Fruit fly (Drosophila melanogaster): ENCODE data around the gene CG2924.

CG2924 gene

DNA sequence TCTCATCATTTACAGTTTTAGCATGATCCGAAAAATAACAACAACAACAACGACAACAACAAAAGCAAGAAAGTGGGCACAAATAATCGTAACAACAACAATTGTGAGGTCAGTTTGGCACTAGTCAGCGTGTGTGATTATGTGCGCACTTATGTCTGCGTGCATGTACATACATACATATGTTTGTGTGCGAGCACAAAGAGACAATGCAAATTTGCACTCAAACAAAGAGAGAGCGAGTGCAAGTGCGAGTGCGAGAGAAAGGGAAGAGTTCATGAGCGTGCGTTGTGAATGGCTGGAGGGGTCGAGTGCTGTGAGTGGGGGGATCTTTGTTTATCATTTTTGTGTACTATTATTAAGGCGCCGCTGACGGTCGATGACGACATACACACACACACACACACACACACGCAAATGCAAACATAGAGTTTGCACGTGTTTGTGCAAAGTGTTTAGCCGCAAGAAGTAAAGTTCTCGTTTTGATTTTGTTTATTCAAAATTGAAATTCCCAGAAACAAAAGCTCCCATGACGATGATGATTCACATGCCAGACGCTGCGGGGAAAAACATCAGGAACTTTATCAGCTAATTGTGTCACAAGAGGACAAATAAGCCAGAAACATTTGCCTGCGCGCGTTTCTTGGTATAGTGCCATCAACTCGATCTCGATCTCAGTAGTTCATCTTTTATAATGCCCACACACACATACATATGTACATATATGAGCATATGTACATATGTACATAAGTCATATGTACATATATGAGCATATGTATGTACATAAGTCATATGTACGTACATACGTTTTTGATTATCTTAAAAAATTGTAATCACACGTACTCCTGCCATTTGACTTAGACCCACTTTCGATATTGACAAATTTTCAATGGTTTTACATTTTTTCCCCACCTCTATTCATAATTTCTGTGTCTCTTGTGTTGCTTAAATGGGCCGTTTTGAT lies 24.2 kb upstream of the CG2924 start (continued):
- TF ChIP-seq bbx (GFP tag; IDR thresholded peaks at IDR 0.05; ENCODE audit: partially characterized antibody) (no peak), CG32767 (GFP tag; IDR thresholded peaks at IDR 0.05) (no peak), seq (GFP tag; IDR thresholded peaks at IDR 0.05) (no peak), hbn (GFP tag; IDR thresholded peaks at IDR 0.05; ENCODE audit: partially characterized antibody) (no peak), abd-A (tag; optimal IDR thresholded peaks at IDR 0.05) (no peak), CG6683 (GFP tag; optimal IDR thresholded peaks at IDR 0.05) (no peak), CG4854 (GFP tag; optimal IDR thresholded peaks at IDR 0.05) (no peak), Opbp (GFP tag; IDR thresholded peaks at IDR 0.05; ENCODE audit: partially characterized antibody) (no peak), yki (optimal IDR thresholded peaks at IDR 0.05) (no peak), Sin3A (optimal IDR thresholded peaks at IDR 0.05) (no peak), Adf1 (GFP tag; IDR thresholded peaks at IDR 0.05) (no peak), Trl (optimal IDR thresholded peaks at IDR 0.05) (peak; percentile 47 to 59), Trl (GFP tag; optimal IDR thresholded peaks at IDR 0.05) (peak; percentile 63), CG8478 (optimal IDR thresholded peaks at IDR 0.05) (no peak), disco-r (GFP tag; optimal IDR thresholded peaks at IDR 0.05) (no peak), chinmo (GFP tag; IDR thresholded peaks at IDR 0.05; ENCODE audit: partially characterized antibody) (peak; percentile 67; the same call in 1 of the 4 replicates), CG30431 (GFP tag; optimal IDR thresholded peaks at IDR 0.05) (no peak), lov (optimal IDR thresholded peaks at IDR 0.05) (no peak), lov (GFP tag; IDR thresholded peaks at IDR 0.05) (0 out of 3 replicates have a peak, but pooled peaks have one; percentile 30), NC2β (GFP tag; optimal IDR thresholded peaks at IDR 0.05) (peak; percentile 19), CG1603 (tag; optimal IDR thresholded peaks at IDR 0.05) (peak; percentile 47), CG8388 (GFP tag; optimal IDR thresholded peaks at IDR 0.05) (no peak), repo (GFP tag; optimal IDR thresholded peaks at IDR 0.05) (no peak), bcd (GFP tag; optimal IDR thresholded peaks at IDR 0.05) (peak; percentile 16), CG12744 (GFP tag; optimal IDR thresholded peaks at IDR 0.05) (no peak), MBD-R2 (GFP tag; IDR thresholded peaks at IDR 0.05) (no peak), MESR4 (GFP tag; optimal IDR thresholded peaks at IDR 0.05) (no peak), CG17568 (GFP tag; optimal IDR thresholded peaks at IDR 0.05) (no peak), Lhr (GFP tag; optimal IDR thresholded peaks at IDR 0.05) (no peak), ranshi (GFP tag; IDR thresholded peaks at IDR 0.05) (no peak), B-H1 (GFP tag; IDR thresholded peaks at IDR 0.05) (no peak), usp (GFP tag; optimal IDR thresholded peaks at IDR 0.05) (no peak), Neu2 (GFP tag; optimal IDR thresholded peaks at IDR 0.05; ENCODE audit: borderline replicate concordance) (no peak), CG2712 (tag; optimal IDR thresholded peaks at IDR 0.05) (no peak), da (GFP tag; optimal IDR thresholded peaks at IDR 0.05) (no peak), rib (GFP tag; IDR thresholded peaks at IDR 0.05) (no peak), Med (GFP tag) (peak; percentile 89), CG4730 (GFP tag; IDR thresholded peaks at IDR 0.05) (no peak), CG7357 (GFP tag; IDR thresholded peaks at IDR 0.05) (no peak), CG14667 (GFP tag; IDR thresholded peaks at IDR 0.05) (no peak), fd96Cb (tag; optimal IDR thresholded peaks at IDR 0.05) (peak; percentile 7), phol (tag; optimal IDR thresholded peaks at IDR 0.05) (no peak), CG15073 (GFP tag; optimal IDR thresholded peaks at IDR 0.05) (no peak), CG17359 (tag; optimal IDR thresholded peaks at IDR 0.05) (peak; percentile 30), CG7786 (GFP tag; optimal IDR thresholded peaks at IDR 0.05) (no peak), CG3281 (GFP tag; optimal IDR thresholded peaks at IDR 0.05) (no peak), CG5953 (GFP tag; IDR thresholded peaks at IDR 0.05) (0 out of 2 replicates have a peak, but pooled peaks have one; percentile 8), fd64A (GFP tag; optimal IDR thresholded peaks at IDR 0.05) (no peak), gt (GFP tag; IDR thresholded peaks at IDR 0.05) (no peak), ems (GFP tag; optimal IDR thresholded peaks at IDR 0.05) (no peak), Nf-YC (tag; optimal IDR thresholded peaks at IDR 0.05) (no peak)

All from whole organism, embryonic.